Worm (Caenorhabditis elegans) whole organism, young adult: ENCODE results near the gene his-18.

Experiments used
- F37B4.10 ChIP-seq: fragments of 200-800 bp; sonication (Bioruptor generic); IDR thresholded peaks from 2 replicates; pipeline ENCODE4 v1.3.6; 2022; ENCODE audit warnings: missing genetic modification characterization, missing compliant biosample characterization
- T07F8.4 ChIP-seq: sonication (generic microtip); optimal IDR thresholded peaks from 2 replicates; lab custom pipeline; 2016; ENCODE audit warnings: mild to moderate bottlenecking, missing genetic modification characterization, moderate library complexity, missing compliant biosample characterization
- athp-1 ChIP-seq: sonication (generic microtip); optimal IDR thresholded peaks from 2 replicates; lab custom pipeline; 2017; ENCODE audit warnings: mild to moderate bottlenecking, missing genetic modification characterization, missing compliant biosample characterization
- egrh-3 ChIP-seq: fragments of 200-800 bp; sonication (Bioruptor generic); IDR thresholded peaks from 2 replicates; pipeline ENCODE4 v1.3.6; 2022; ENCODE audit warnings: missing genetic modification reagents, missing genetic modification characterization, missing compliant biosample characterization
- gei-17 ChIP-seq: fragments of 200-800 bp; sonication (Bioruptor generic); optimal IDR thresholded peaks from 2 replicates; lab custom pipeline; 2018; ENCODE audit warnings: mild to moderate bottlenecking, missing genetic modification characterization, missing compliant biosample characterization
- lsl-1 ChIP-seq: fragments of 200-800 bp; sonication (Bioruptor generic); optimal IDR thresholded peaks from 2 replicates; lab custom pipeline; 2018; ENCODE audit warnings: mild to moderate bottlenecking, missing genetic modification characterization, moderate library complexity, missing compliant biosample characterization
- lsy-27 ChIP-seq: sonication (generic microtip); optimal IDR thresholded peaks from 2 replicates; lab custom pipeline; 2017; ENCODE audit warnings: missing genetic modification characterization, mild to moderate bottlenecking, missing compliant biosample characterization, antibody characterized with exemption, missing genotype, borderline replicate concordance; ENCODE audit not compliant: insufficient read depth
- mxl-1 ChIP-seq: sonication (generic microtip); optimal IDR thresholded peaks from 2 replicates; lab custom pipeline; 2016; ENCODE audit warnings: missing genetic modification characterization, missing compliant biosample characterization
- nhr-27 ChIP-seq: fragments of 200-800 bp; sonication (Bioruptor generic); optimal IDR thresholded peaks from 2 replicates; lab custom pipeline; 2018; ENCODE audit warnings: mild to moderate bottlenecking, missing genetic modification characterization, moderate library complexity, missing compliant biosample characterization
- somi-1 ChIP-seq: fragments of 200-800 bp; sonication (Bioruptor generic); optimal IDR thresholded peaks from 2 replicates; lab custom pipeline; 2018; ENCODE audit warnings: mild to moderate bottlenecking, missing genetic modification characterization, missing compliant biosample characterization
- unc-130 ChIP-seq: sonication (generic microtip); optimal IDR thresholded peaks from 2 replicates; lab custom pipeline; 2016; ENCODE audit warnings: missing genetic modification reagents, missing genetic modification characterization, missing compliant biosample characterization
- ztf-18 ChIP-seq: sonication (generic microtip); optimal IDR thresholded peaks from 2 replicates; lab custom pipeline; 2016; ENCODE audit warnings: missing genotype, mild to moderate bottlenecking, missing genetic modification characterization, missing compliant biosample characterization

his-18 gene

DNA sequence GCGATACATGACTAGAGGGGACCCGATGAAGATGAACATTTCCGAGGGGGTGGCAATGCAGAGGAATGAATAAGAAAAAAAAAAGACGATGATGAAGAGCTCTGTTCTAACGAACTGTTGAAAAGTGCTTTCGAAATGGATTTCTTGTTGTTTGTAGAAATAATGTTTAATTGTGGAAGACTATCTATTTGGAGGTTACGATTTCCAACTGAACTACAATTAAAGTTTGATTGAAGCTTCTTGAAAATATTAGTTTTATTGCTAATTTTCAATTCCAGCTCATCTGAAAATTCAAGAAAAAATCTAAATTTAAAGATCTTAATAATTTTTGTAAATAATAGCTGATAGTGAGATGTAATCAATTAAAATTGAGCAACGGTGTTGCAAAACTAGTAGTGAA, 46.5 kb downstream of the his-18 start:
- TF ChIP-seq F37B4.10 (no peak), gei-17 (GFP tag; lab: Kevin White, UChicago) (no peak), ztf-18 (tag; lab: Kevin White, UChicago) (no peak)

DNA sequence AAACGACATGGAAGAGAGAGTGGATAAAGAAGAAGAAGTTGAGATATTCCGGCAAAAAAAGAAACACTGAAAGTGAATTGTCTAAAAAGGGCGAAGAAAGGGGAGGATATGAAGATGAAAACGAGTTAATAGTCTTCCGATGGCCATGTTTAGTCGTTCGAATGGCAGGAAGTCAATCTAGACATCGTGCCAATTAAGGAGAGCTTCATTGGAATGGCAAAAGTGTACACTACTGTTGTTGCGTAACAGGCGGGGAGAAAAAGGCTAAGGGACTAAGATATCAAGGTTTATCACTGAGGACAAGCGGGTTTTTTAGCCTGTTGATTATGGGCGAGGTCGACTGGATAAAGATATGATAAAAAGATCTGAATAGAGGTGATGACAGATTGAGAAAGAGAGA, 48.1 kb downstream of the his-18 start:
- no peak for TF ChIP-seq unc-130 (GFP tag; lab: Kevin White, UChicago)
- no peak for TF ChIP-seq egrh-3 (GFP tag; lab: Robert Waterston, UW)
- no peak for TF ChIP-seq F37B4.10
- TF ChIP-seq mxl-1 (tag; lab: Kevin White, UChicago): no peak
- TF ChIP-seq nhr-27 (tag; lab: Kevin White, UChicago): no peak
- no peak for TF ChIP-seq T07F8.4 (tag; lab: Kevin White, UChicago)
- no peak for TF ChIP-seq somi-1
- no peak for TF ChIP-seq athp-1 (tag; lab: Kevin White, UChicago)

DNA sequence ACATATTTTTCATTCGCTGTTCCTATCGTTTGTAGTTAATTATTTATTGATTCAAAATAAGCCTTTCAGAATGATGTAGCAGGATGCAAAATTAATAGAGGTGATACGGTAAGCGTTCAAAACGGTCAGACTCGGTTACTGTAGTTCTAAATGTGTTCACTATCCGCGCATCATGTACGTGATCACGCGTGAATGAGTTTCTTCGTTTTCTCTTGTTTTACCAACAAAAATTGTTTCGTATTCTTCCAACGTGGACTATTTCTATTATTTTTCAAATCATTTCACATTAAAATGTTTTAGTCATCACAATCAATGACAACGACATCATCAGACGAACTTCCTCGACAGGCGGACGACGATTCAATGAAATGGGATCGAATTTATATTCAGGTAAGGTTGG, 49.5 kb downstream of the his-18 start, which contains the start of gene gck-1:
gck-1 (plus strand) TSS at position 301 of the 400 bp plus-strand sequence.
- peak; percentile 40 for TF ChIP-seq lsl-1 (GFP tag; lab: Kevin White, UChicago)
- no peak for TF ChIP-seq lsy-27
